Fruit fly (Drosophila melanogaster) whole organism, adult: ENCODE measurements around the gene CG33689.

ENCODE experiments used
- CG12768 ChIP-seq: fragments of 200-800 bp; sonication (Bioruptor generic); optimal IDR thresholded peaks from 2 replicates; lab custom pipeline; 2017; ENCODE audit warnings: missing biosample characterization, missing genetic modification characterization, mild to moderate bottlenecking, moderate library complexity, missing genetic modification reagents
- CG33017 ChIP-seq: fragments of 200-800 bp; sonication (Bioruptor generic); optimal IDR thresholded peaks from 2 replicates; lab custom pipeline; 2018; ENCODE audit warnings: missing biosample characterization, mild to moderate bottlenecking, missing genetic modification characterization, moderate library complexity
- CG5204 ChIP-seq: fragments of 200-800 bp; sonication (Bioruptor generic); optimal IDR thresholded peaks from 2 replicates; lab custom pipeline; 2016; ENCODE audit warnings: missing biosample characterization, missing genetic modification characterization
- Hr96 ChIP-seq: fragments of 200-800 bp; sonication (Bioruptor generic); optimal IDR thresholded peaks from 2 replicates; lab custom pipeline; 2016; ENCODE audit warnings: missing biosample characterization, missing genetic modification characterization
- kay ChIP-seq: fragments of 200-800 bp; sonication (Bioruptor generic); peaks from one replicate; lab custom pipeline; 2016; ENCODE audit warnings: missing biosample characterization, missing genetic modification characterization, borderline replicate concordance
- pad ChIP-seq: fragments of 200-800 bp; sonication (Bioruptor generic); optimal IDR thresholded peaks from 3 replicates; lab custom pipeline; 2017; ENCODE audit warnings: missing biosample characterization, missing genetic modification characterization, mild to moderate bottlenecking, moderate library complexity, missing genetic modification reagents
- tj ChIP-seq: fragments of 200-800 bp; sonication (Bioruptor generic); optimal IDR thresholded peaks from 3 replicates; lab custom pipeline; 2017; ENCODE audit warnings: missing biosample characterization, mild to moderate bottlenecking, missing genetic modification characterization, moderate library complexity
- toe ChIP-seq: fragments of 200-800 bp; sonication (Bioruptor generic); optimal IDR thresholded peaks from 2 replicates; lab custom pipeline; 2016; ENCODE audit warnings: missing biosample characterization, missing genetic modification characterization

- TF ChIP-seq CG12768 (no peak), CG33017 (tag; lab: Kevin White, UChicago) (no peak), pad (GFP tag; lab: Kevin White, UChicago) (no peak), CG5204 (GFP tag; lab: Kevin White, UChicago) (no peak), toe (GFP tag; lab: Kevin White, UChicago) (no peak), kay (GFP tag; lab: Kevin White, UChicago) (peak; percentile 39), tj (no peak), Hr96 (GFP tag; lab: Kevin White, UChicago) (no peak)
Measured at dm6 chr3L:16217935-16218334, 17.9 kb downstream of the CG33689 start.
